In the genomic region with DNA sequence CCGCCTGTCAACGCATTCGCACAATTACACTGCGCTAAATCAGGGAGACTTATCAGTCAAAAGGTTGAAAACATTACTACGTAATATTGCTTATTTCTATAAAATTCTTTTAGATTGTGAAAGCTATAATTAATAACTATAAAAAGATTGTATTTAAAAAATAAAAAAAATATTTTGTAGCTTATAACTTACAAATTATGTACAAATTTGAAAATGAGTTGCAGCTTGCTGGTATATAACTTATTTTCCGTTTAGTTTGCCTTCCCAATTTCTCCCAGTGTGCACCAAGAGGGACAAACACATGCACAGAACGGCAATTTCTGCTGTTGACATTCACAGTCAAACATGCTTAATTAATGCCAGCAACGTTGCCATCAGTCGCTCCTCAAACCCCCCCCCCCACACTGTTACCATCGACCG, we compare ENCODE assay signal across 1 fruit fly cellular context.
TF ChIP-seq lines count a peak whose summit lies in the region.

No protein-coding gene starts in this region.

TF ChIP-seq in whole organism, embryonic, 481 proteins besides CTCF, POLR2A, EP300 and RAD21 (continued from another document and continues in another):
- TF ChIP-seq Hr51 (GFP tag; optimal IDR thresholded peaks at IDR 0.05; lab: Kevin White, UChicago) (peak in 1 of 2 experiments; percentile 80), ato (GFP tag; IDR thresholded peaks at IDR 0.05; lab: Robert Waterston, UW; ENCODE audit: partially characterized antibody) (no peak), gcm (GFP tag; optimal IDR thresholded peaks at IDR 0.05; lab: Kevin White, UChicago) (peak; percentile 62), hb (GFP tag; IDR thresholded peaks at IDR 0.05; lab: Robert Waterston, UW; ENCODE audit: partially characterized antibody) (no peak), CG9817 (tag; optimal IDR thresholded peaks at IDR 0.05; lab: Kevin White, UChicago) (peak; percentile 58), CG18764 (GFP tag; optimal IDR thresholded peaks at IDR 0.05; lab: Kevin White, UChicago) (peak; percentile 3), CG7786 (GFP tag; optimal IDR thresholded peaks at IDR 0.05; lab: Kevin White, UChicago) (no peak), ewg (GFP tag; optimal IDR thresholded peaks at IDR 0.05; lab: Kevin White, UChicago) (peak; percentile 39), C15 (GFP tag; IDR thresholded peaks at IDR 0.05; lab: Robert Waterston, UW) (0 out of 3 replicates have a peak, but pooled peaks have one; percentile 42), Blimp-1 (GFP tag; optimal IDR thresholded peaks at IDR 0.05; lab: Kevin White, UChicago) (peak; percentile 81), zf30C (GFP tag; optimal IDR thresholded peaks at IDR 0.05; lab: Kevin White, UChicago) (no peak), scrt (GFP tag; optimal IDR thresholded peaks at IDR 0.05; lab: Kevin White, UChicago) (peak; percentile 76), CG30020 (tag; optimal IDR thresholded peaks at IDR 0.05; lab: Kevin White, UChicago) (peak; percentile 5), gem (tag; optimal IDR thresholded peaks at IDR 0.05; lab: Kevin White, UChicago) (peak; percentile 86), odd (GFP tag; optimal IDR thresholded peaks at IDR 0.05; lab: Kevin White, UChicago) (peak; percentile 63), CG32772 (GFP tag; IDR thresholded peaks at IDR 0.05; lab: Robert Waterston, UW) (peak; percentile 60; the same call in 1 of the 2 replicates), sqz (GFP tag; optimal IDR thresholded peaks at IDR 0.05; lab: Kevin White, UChicago) (peak; percentile 62), oc (tag; optimal IDR thresholded peaks at IDR 0.05; lab: Kevin White, UChicago) (peak; percentile 16), CG12659 (GFP tag; optimal IDR thresholded peaks at IDR 0.05; lab: Kevin White, UChicago) (peak; percentile 59), CG31388 (GFP tag; optimal IDR thresholded peaks at IDR 0.05; lab: Kevin White, UChicago) (no peak), CG6254 (GFP tag; optimal IDR thresholded peaks at IDR 0.05; lab: Kevin White, UChicago) (peak; percentile 62), CG31441 (GFP tag; IDR thresholded peaks at IDR 0.05; lab: Robert Waterston, UW) (peak; percentile 88), NC2α (GFP tag; optimal IDR thresholded peaks at IDR 0.05; lab: Kevin White, UChicago) (no peak), CG10321 (GFP tag; IDR thresholded peaks at IDR 0.05; lab: Robert Waterston, UW) (no peak), cas (GFP tag; IDR thresholded peaks at IDR 0.05; lab: Robert Waterston, UW) (no peak), CG4854 (GFP tag; optimal IDR thresholded peaks at IDR 0.05; lab: Kevin White, UChicago) (peak; percentile 4), CG3281 (GFP tag; optimal IDR thresholded peaks at IDR 0.05; lab: Kevin White, UChicago) (peak; percentile 86), gce (GFP tag; IDR thresholded peaks at IDR 0.05; lab: Robert Waterston, UW) (no peak), CG2116 (GFP tag; optimal IDR thresholded peaks at IDR 0.05; lab: Kevin White, UChicago) (no peak), Awh (GFP tag; IDR thresholded peaks at IDR 0.05; lab: Robert Waterston, UW) (peak; percentile 39; the same call in 1 of the 2 replicates), ro (GFP tag; IDR thresholded peaks at IDR 0.05; lab: Robert Waterston, UW) (no peak; the same call in 1 of the 2 replicates), Kr (GFP tag; optimal IDR thresholded peaks at IDR 0.05; lab: Kevin White, UChicago) (no peak), CG1647 (GFP tag; optimal IDR thresholded peaks at IDR 0.05; lab: Kevin White, UChicago) (no peak), CG17568 (GFP tag; optimal IDR thresholded peaks at IDR 0.05; lab: Kevin White, UChicago) (no peak), CG3065 (GFP tag; optimal IDR thresholded peaks at IDR 0.05; lab: Kevin White, UChicago) (no peak), tio (GFP tag; optimal IDR thresholded peaks at IDR 0.05; lab: Kevin White, UChicago) (peak; percentile 13), schlank (tag; optimal IDR thresholded peaks at IDR 0.05; lab: Kevin White, UChicago) (no peak), ERR (GFP tag; optimal IDR thresholded peaks at IDR 0.05; lab: Kevin White, UChicago) (no peak), CG8089 (GFP tag; optimal IDR thresholded peaks at IDR 0.05; lab: Kevin White, UChicago) (no peak), gsb (GFP tag; IDR thresholded peaks at IDR 0.05; lab: Robert Waterston, UW) (0 out of 2 replicates have a peak, but pooled peaks have one; percentile 28), Dip2 (GFP tag; IDR thresholded peaks at IDR 0.05; lab: Robert Waterston, UW) (no peak), ranshi (GFP tag; IDR thresholded peaks at IDR 0.05; lab: Robert Waterston, UW) (peak; percentile 54), CG6654 (GFP tag; optimal IDR thresholded peaks at IDR 0.05; lab: Kevin White, UChicago) (peak; percentile 33), ems (GFP tag; optimal IDR thresholded peaks at IDR 0.05; lab: Kevin White, UChicago) (no peak), en (GFP tag; optimal IDR thresholded peaks at IDR 0.05; lab: Kevin White, UChicago) (no peak), CG13296 (GFP tag; optimal IDR thresholded peaks at IDR 0.05; lab: Kevin White, UChicago) (peak; percentile 81), CG11247 (GFP tag; IDR thresholded peaks at IDR 0.05; lab: Robert Waterston, UW) (peak; percentile 58; the same call in 1 of the 2 replicates), CG7745 (tag; optimal IDR thresholded peaks at IDR 0.05; lab: Kevin White, UChicago) (no peak), CG10366 (GFP tag; IDR thresholded peaks at IDR 0.05; lab: Robert Waterston, UW) (no peak; the same call in 1 of the 2 replicates), MBD-R2 (GFP tag; IDR thresholded peaks at IDR 0.05; lab: Robert Waterston, UW) (no peak), CG12155 (GFP tag; optimal IDR thresholded peaks at IDR 0.05; lab: Kevin White, UChicago) (peak; percentile 19), CG15601 (tag; optimal IDR thresholded peaks at IDR 0.05; lab: Kevin White, UChicago) (peak; percentile 46), Myb (GFP tag; optimal IDR thresholded peaks at IDR 0.05; lab: Kevin White, UChicago) (no peak), D (optimal IDR thresholded peaks at IDR 0.05; lab: Kevin White, UChicago) (no peak), D (GFP tag; optimal IDR thresholded peaks at IDR 0.05; lab: Kevin White, UChicago) (peak; percentile 69), Atf-2 (GFP tag; optimal IDR thresholded peaks at IDR 0.05; lab: Kevin White, UChicago) (no peak), btn (GFP tag; optimal IDR thresholded peaks at IDR 0.05; lab: Kevin White, UChicago) (no peak), Bdp1 (GFP tag; optimal IDR thresholded peaks at IDR 0.05; lab: Kevin White, UChicago) (no peak), mld (GFP tag; IDR thresholded peaks at IDR 0.05; lab: Robert Waterston, UW; ENCODE audit: partially characterized antibody) (no peak), aop (GFP tag; IDR thresholded peaks at IDR 0.05; lab: Robert Waterston, UW) (no peak), CG4424 (GFP tag; optimal IDR thresholded peaks at IDR 0.05; lab: Kevin White, UChicago) (peak; percentile 68), CG11456 (GFP tag; IDR thresholded peaks at IDR 0.05; lab: Robert Waterston, UW) (no peak), pum (GFP tag; optimal IDR thresholded peaks at IDR 0.05; lab: Kevin White, UChicago) (no peak), phol (tag; optimal IDR thresholded peaks at IDR 0.05; lab: Kevin White, UChicago) (peak; percentile 85), insv (GFP tag; optimal IDR thresholded peaks at IDR 0.05; lab: Kevin White, UChicago) (no peak), ac (GFP tag; optimal IDR thresholded peaks at IDR 0.05; lab: Kevin White, UChicago) (no peak), Lhr (GFP tag; optimal IDR thresholded peaks at IDR 0.05; lab: Kevin White, UChicago) (no peak), gt (GFP tag; IDR thresholded peaks at IDR 0.05; lab: Robert Waterston, UW) (no peak), CG12236 (GFP tag; optimal IDR thresholded peaks at IDR 0.05; lab: Kevin White, UChicago) (no peak), H15 (GFP tag; IDR thresholded peaks at IDR 0.05; lab: Robert Waterston, UW) (peak; percentile 30; the same call in 1 of the 3 replicates), Max (GFP tag; optimal IDR thresholded peaks at IDR 0.05; lab: Kevin White, UChicago) (peak; percentile 14), Oli (tag; optimal IDR thresholded peaks at IDR 0.05; lab: Kevin White, UChicago) (peak; percentile 74), Hmx (GFP tag; optimal IDR thresholded peaks at IDR 0.05; lab: Kevin White, UChicago) (no peak), NC2β (GFP tag; optimal IDR thresholded peaks at IDR 0.05; lab: Kevin White, UChicago) (no peak), ftz-f1 (GFP tag; optimal IDR thresholded peaks at IDR 0.05; lab: Kevin White, UChicago) (no peak), BtbVII (GFP tag; optimal IDR thresholded peaks at IDR 0.05; lab: Kevin White, UChicago) (peak; percentile 86), CG6854 (GFP tag; optimal IDR thresholded peaks at IDR 0.05; lab: Kevin White, UChicago) (peak; percentile 74), CG10267 (tag; optimal IDR thresholded peaks at IDR 0.05; lab: Kevin White, UChicago) (peak; percentile 71), CG30403 (GFP tag; optimal IDR thresholded peaks at IDR 0.05; lab: Kevin White, UChicago) (peak; percentile 63), tx (GFP tag; optimal IDR thresholded peaks at IDR 0.05; lab: Kevin White, UChicago) (no peak), CG10959 (GFP tag; IDR thresholded peaks at IDR 0.05; lab: Robert Waterston, UW) (no peak), corto (GFP tag; optimal IDR thresholded peaks at IDR 0.05; lab: Kevin White, UChicago) (peak; percentile 25), Spps (tag; optimal IDR thresholded peaks at IDR 0.05; lab: Kevin White, UChicago) (peak; percentile 48), shn (GFP tag; optimal IDR thresholded peaks at IDR 0.05; lab: Kevin White, UChicago) (no peak), bigmax (GFP tag; optimal IDR thresholded peaks at IDR 0.05; lab: Kevin White, UChicago) (no peak), MESR4 (GFP tag; optimal IDR thresholded peaks at IDR 0.05; lab: Kevin White, UChicago) (no peak), CG7357 (GFP tag; IDR thresholded peaks at IDR 0.05; lab: Robert Waterston, UW) (peak; percentile 64; the same call in 1 of the 3 replicates), HLH3B (GFP tag; IDR thresholded peaks at IDR 0.05; lab: Robert Waterston, UW) (peak; percentile 62), her (GFP tag; optimal IDR thresholded peaks at IDR 0.05; lab: Kevin White, UChicago) (no peak), HHEX (GFP tag; optimal IDR thresholded peaks at IDR 0.05; lab: Kevin White, UChicago) (peak; percentile 72), repo (GFP tag; optimal IDR thresholded peaks at IDR 0.05; lab: Kevin White, UChicago) (no peak), CG13123 (GFP tag; optimal IDR thresholded peaks at IDR 0.05; lab: Kevin White, UChicago) (peak; percentile 0), CG5953 (GFP tag; IDR thresholded peaks at IDR 0.05; lab: Robert Waterston, UW) (no peak; the same call in 1 of the 2 replicates), crol (GFP tag; IDR thresholded peaks at IDR 0.05; lab: Robert Waterston, UW) (no peak), CG15479 (GFP tag; optimal IDR thresholded peaks at IDR 0.05; lab: Kevin White, UChicago) (no peak), CG3995 (GFP tag; optimal IDR thresholded peaks at IDR 0.05; lab: Kevin White, UChicago) (no peak), HLHmδ (GFP tag; optimal IDR thresholded peaks at IDR 0.05; lab: Kevin White, UChicago) (no peak), CG8478 (optimal IDR thresholded peaks at IDR 0.05; lab: Kevin White, UChicago) (no peak), CG12769 (tag; optimal IDR thresholded peaks at IDR 0.05; lab: Kevin White, UChicago) (no peak), tgo (GFP tag; IDR thresholded peaks at IDR 0.05; lab: Robert Waterston, UW) (peak; percentile 76), HLH4C (GFP tag; IDR thresholded peaks at IDR 0.05; lab: Robert Waterston, UW; ENCODE audit: partially characterized antibody) (no peak), CG3726 (GFP tag; IDR thresholded peaks at IDR 0.05; lab: Robert Waterston, UW) (no peak), Hr39 (optimal IDR thresholded peaks at IDR 0.05; lab: Kevin White, UChicago) (no peak), dmrt99B (tag; optimal IDR thresholded peaks at IDR 0.05; lab: Kevin White, UChicago) (peak; percentile 89), pho (GFP tag; optimal IDR thresholded peaks at IDR 0.05; lab: Kevin White, UChicago) (no peak), Dref (GFP tag; IDR thresholded peaks at IDR 0.05; lab: Robert Waterston, UW) (no peak), ash1 (GFP tag; optimal IDR thresholded peaks at IDR 0.05; lab: Kevin White, UChicago) (no peak), CG9609 (GFP tag; optimal IDR thresholded peaks at IDR 0.05; lab: Kevin White, UChicago) (no peak), CG34376 (GFP tag; optimal IDR thresholded peaks at IDR 0.05; lab: Kevin White, UChicago) (peak; percentile 50), CG10462 (GFP tag; optimal IDR thresholded peaks at IDR 0.05; lab: Kevin White, UChicago) (peak; percentile 20), otp (GFP tag; IDR thresholded peaks at IDR 0.05; lab: Robert Waterston, UW) (no peak), CG6813 (GFP tag; optimal IDR thresholded peaks at IDR 0.05; lab: Kevin White, UChicago) (peak; percentile 70), Aef1 (GFP tag; IDR thresholded peaks at IDR 0.05; lab: Robert Waterston, UW) (no peak), CG8944 (GFP tag; optimal IDR thresholded peaks at IDR 0.05; lab: Kevin White, UChicago) (no peak), Bteb2 (GFP tag; optimal IDR thresholded peaks at IDR 0.05; lab: Kevin White, UChicago) (no peak), chinmo (GFP tag; IDR thresholded peaks at IDR 0.05; lab: Robert Waterston, UW; ENCODE audit: partially characterized antibody) (no peak), CG7556 (GFP tag; optimal IDR thresholded peaks at IDR 0.05; lab: Kevin White, UChicago) (peak; percentile 83), lov (optimal IDR thresholded peaks at IDR 0.05; lab: Kevin White, UChicago) (no peak), lov (GFP tag; IDR thresholded peaks at IDR 0.05; lab: Robert Waterston, UW) (no peak), CG17361 (GFP tag; IDR thresholded peaks at IDR 0.05; lab: Robert Waterston, UW) (peak; percentile 89), fru (optimal IDR thresholded peaks at IDR 0.05; lab: Kevin White, UChicago) (no peak), CG10565 (GFP tag; optimal IDR thresholded peaks at IDR 0.05; lab: Kevin White, UChicago) (no peak), CG13424 (tag; optimal IDR thresholded peaks at IDR 0.05; lab: Kevin White, UChicago) (peak; percentile 71), CG14441 (GFP tag; IDR thresholded peaks at IDR 0.05; lab: Robert Waterston, UW) (peak; percentile 40), CG6683 (GFP tag; optimal IDR thresholded peaks at IDR 0.05; lab: Kevin White, UChicago) (peak; percentile 72), abd-A (tag; optimal IDR thresholded peaks at IDR 0.05; lab: Kevin White, UChicago) (no peak), nerfin-2 (GFP tag; IDR thresholded peaks at IDR 0.05; lab: Robert Waterston, UW; ENCODE audit: partially characterized antibody) (no peak), CG10431 (GFP tag; optimal IDR thresholded peaks at IDR 0.05; lab: Kevin White, UChicago) (no peak), TFAM (GFP tag; optimal IDR thresholded peaks at IDR 0.05; lab: Kevin White, UChicago) (no peak)
